Fruit fly (Drosophila melanogaster) whole organism, prepupa: ENCODE data around the gene nAChRalpha3.

ENCODE experiments used
- CG15336 ChIP-seq: fragments of 200-800 bp; sonication (Bioruptor generic); IDR thresholded peaks from 2 replicates; pipeline ENCODE4 v1.3.6; 2022; ENCODE audit warnings: missing biosample characterization, missing genetic modification characterization
- CG31627 ChIP-seq: fragments of 200-800 bp; sonication (Bioruptor generic); optimal IDR thresholded peaks from 3 replicates; lab custom pipeline; 2016; ENCODE audit warnings: missing biosample characterization, missing genetic modification characterization
- CG8119 ChIP-seq: fragments of 200-800 bp; sonication (Bioruptor generic); IDR thresholded peaks from 3 replicates; pipeline ENCODE4 v1.3.6; 2022; ENCODE audit warnings: missing biosample characterization, missing genetic modification characterization
- CG8632 ChIP-seq: fragments of 200-800 bp; sonication (Bioruptor generic); optimal IDR thresholded peaks from 3 replicates; lab custom pipeline; 2016; ENCODE audit warnings: missing biosample characterization, missing genetic modification characterization
- Eip75B ChIP-seq: fragments of 200-800 bp; sonication (Bioruptor generic); optimal IDR thresholded peaks from 3 replicates; lab custom pipeline; 2016; ENCODE audit warnings: missing biosample characterization, missing genetic modification characterization
- Hr39 ChIP-seq: fragments of 200-800 bp; sonication (Bioruptor generic); optimal IDR thresholded peaks from 2 replicates; lab custom pipeline; 2016; ENCODE audit warnings: missing biosample characterization, missing genetic modification characterization
- Hr4 ChIP-seq: fragments of 200-800 bp; sonication (Bioruptor generic); optimal IDR thresholded peaks from 3 replicates; lab custom pipeline; 2016; ENCODE audit warnings: missing biosample characterization, missing genetic modification characterization
- Lpt ChIP-seq: fragments of 200-800 bp; sonication (Bioruptor generic); optimal IDR thresholded peaks from 3 replicates; lab custom pipeline; 2016; ENCODE audit warnings: missing biosample characterization, missing genetic modification characterization
- eg ChIP-seq: fragments of 200-800 bp; sonication (Bioruptor generic); IDR thresholded peaks from 3 replicates; pipeline ENCODE4 v1.3.6; 2022; ENCODE audit warnings: missing biosample characterization, missing genetic modification characterization
- esn ChIP-seq: fragments of 200-800 bp; sonication (Bioruptor generic); optimal IDR thresholded peaks from 2 replicates; lab custom pipeline; 2016; ENCODE audit warnings: missing biosample characterization, mild to moderate bottlenecking, missing genetic modification characterization, moderate library complexity
- fd85E ChIP-seq: fragments of 200-800 bp; sonication (Bioruptor generic); optimal IDR thresholded peaks from 3 replicates; lab custom pipeline; 2016; ENCODE audit warnings: missing biosample characterization, missing genetic modification characterization

dm6 chrX:8233915-8234565 is 132.9 kb downstream of the nAChRalpha3 start:
- no peak for TF ChIP-seq Hr39 (GFP tag; lab: Kevin White, UChicago)
- TF ChIP-seq CG31627: no peak
- no peak for TF ChIP-seq Eip75B (GFP tag; lab: Kevin White, UChicago)
- no peak for TF ChIP-seq fd85E (GFP tag; lab: Kevin White, UChicago)
- TF ChIP-seq CG8632 (GFP tag; lab: Kevin White, UChicago): no peak
- no peak for TF ChIP-seq esn (GFP tag; lab: Kevin White, UChicago)
- TF ChIP-seq CG8119 (GFP tag; lab: Robert Waterston, UW): no peak
- TF ChIP-seq Hr4 (GFP tag; lab: Kevin White, UChicago): no peak
- TF ChIP-seq CG15336 (GFP tag; lab: Robert Waterston, UW): no peak
- TF ChIP-seq Lpt (GFP tag; lab: Kevin White, UChicago): no peak
- no peak for TF ChIP-seq eg (GFP tag; lab: Robert Waterston, UW)
